Fruit fly (Drosophila melanogaster) whole organism, embryonic: ENCODE data around the gene nerfin-2.

ENCODE experiments used
- CG10209 ChIP-seq: fragments of 200-800 bp; sonication (Bioruptor generic); optimal IDR thresholded peaks from 3 replicates; lab custom pipeline; 2017; ENCODE audit warnings: missing biosample characterization, mild to moderate bottlenecking, missing genetic modification characterization, missing genetic modification reagents
- CG11504 ChIP-seq: fragments of 200-800 bp; sonication (Bioruptor generic); optimal IDR thresholded peaks from 3 replicates; lab custom pipeline; 2019; ENCODE audit warnings: missing biosample characterization, mild to moderate bottlenecking, missing genetic modification characterization, moderate library complexity
- CG12155 ChIP-seq: fragments of 200-800 bp; sonication (Bioruptor generic); optimal IDR thresholded peaks from 3 replicates; lab custom pipeline; 2016; ENCODE audit warnings: missing biosample characterization, missing genetic modification characterization
- CG14050 ChIP-seq: fragments of 200-800 bp; sonication (Bioruptor generic); IDR thresholded peaks from 3 replicates; pipeline ENCODE4 v1.3.6; 2022; ENCODE audit warnings: missing biosample characterization, missing genetic modification characterization
- CG14441 ChIP-seq: fragments of 200-800 bp; sonication (Bioruptor generic); IDR thresholded peaks from 2 replicates; pipeline ENCODE4 v1.3.6; 2022; ENCODE audit warnings: missing biosample characterization, missing genetic modification characterization
- CG15011 ChIP-seq: fragments of 200-800 bp; sonication (Bioruptor generic); optimal IDR thresholded peaks from 3 replicates; lab custom pipeline; 2018; ENCODE audit warnings: missing biosample characterization, mild to moderate bottlenecking, missing genetic modification characterization
- CG15479 ChIP-seq: fragments of 200-800 bp; sonication (Bioruptor generic); optimal IDR thresholded peaks from 3 replicates; lab custom pipeline; 2019; ENCODE audit warnings: missing biosample characterization, mild to moderate bottlenecking, missing genetic modification characterization, moderate library complexity
- CG1603 ChIP-seq: fragments of 200-800 bp; sonication (Bioruptor generic); optimal IDR thresholded peaks from 2 replicates; lab custom pipeline; 2019; ENCODE audit warnings: missing biosample characterization, mild to moderate bottlenecking, missing genetic modification characterization, moderate library complexity
- CG16863 ChIP-seq: fragments of 200-800 bp; sonication (Bioruptor generic); optimal IDR thresholded peaks from 3 replicates; lab custom pipeline; 2016; ENCODE audit warnings: missing biosample characterization, missing genetic modification characterization
- CG17359 ChIP-seq: fragments of 200-800 bp; sonication (Bioruptor generic); optimal IDR thresholded peaks from 3 replicates; lab custom pipeline; 2018; ENCODE audit warnings: missing biosample characterization, mild to moderate bottlenecking, missing genetic modification characterization, moderate library complexity
- CG17912 ChIP-seq: fragments of 200-800 bp; sonication (Bioruptor generic); optimal IDR thresholded peaks from 2 replicates; lab custom pipeline; 2018; ENCODE audit warnings: missing biosample characterization, mild to moderate bottlenecking, missing genetic modification characterization
- CG2712 ChIP-seq: fragments of 200-800 bp; optimal IDR thresholded peaks from 3 replicates; lab custom pipeline; 2019; ENCODE audit warnings: missing biosample characterization, mild to moderate bottlenecking, missing genetic modification characterization, moderate library complexity
- CG30403 ChIP-seq: fragments of 200-800 bp; sonication (Bioruptor generic); optimal IDR thresholded peaks from 3 replicates; lab custom pipeline; 2016; ENCODE audit warnings: missing biosample characterization, missing genetic modification characterization
- CG31365 ChIP-seq: fragments of 200-800 bp; sonication (Bioruptor generic); optimal IDR thresholded peaks from 2 replicates; lab custom pipeline; 2018; ENCODE audit warnings: missing biosample characterization, mild to moderate bottlenecking, missing genetic modification characterization
- CG7963 ChIP-seq: fragments of 200-800 bp; sonication (Bioruptor generic); IDR thresholded peaks from 3 replicates; pipeline ENCODE4 v1.3.6; 2022; ENCODE audit warnings: missing biosample characterization, missing genetic modification characterization; ENCODE audit not compliant: partially characterized antibody
- CG7987 ChIP-seq: fragments of 200-800 bp; sonication (Bioruptor generic); optimal IDR thresholded peaks from 2 replicates; lab custom pipeline; 2018; ENCODE audit warnings: missing biosample characterization, mild to moderate bottlenecking, missing genetic modification characterization, moderate library complexity
- CG8924 ChIP-seq: fragments of 200-800 bp; optimal IDR thresholded peaks from 3 replicates; lab custom pipeline; 2019; ENCODE audit warnings: missing biosample characterization, mild to moderate bottlenecking, missing genetic modification characterization, moderate library complexity
- CHES-1-like ChIP-seq: fragments of 200-800 bp; sonication (Bioruptor generic); optimal IDR thresholded peaks from 2 replicates; lab custom pipeline; 2016; ENCODE audit warnings: missing biosample characterization, missing genetic modification characterization
- CkIIα-i1 ChIP-seq: fragments of 200-800 bp; sonication (Bioruptor generic); IDR thresholded peaks from 2 replicates; pipeline ENCODE4 v1.3.6; 2022; ENCODE audit warnings: missing biosample characterization, missing genetic modification characterization
- D19A ChIP-seq: fragments of 200-800 bp; optimal IDR thresholded peaks from 3 replicates; lab custom pipeline; 2019; ENCODE audit warnings: missing biosample characterization, mild to moderate bottlenecking, missing genetic modification characterization, moderate library complexity
- Dref ChIP-seq: fragments of 200-800 bp; sonication (Bioruptor generic); IDR thresholded peaks from 2 replicates; pipeline ENCODE4 v1.3.6; 2022; ENCODE audit warnings: missing biosample characterization, missing genetic modification characterization
- Eip74EF ChIP-seq, 2 experiments: fragments of 200-800 bp in 1 of 2; fragments of >200 bp in 1 of 2; sonication (Bioruptor generic) in 1 of 2; optimal IDR thresholded peaks; 2 replicates each; lab custom pipeline; 2017 to 2019; ENCODE audit warnings: missing biosample characterization in 2 of 2, missing genetic modification characterization in 2 of 2, mild to moderate bottlenecking in 1 of 2, moderate library complexity in 1 of 2
- HLH3B ChIP-seq: fragments of 200-800 bp; sonication (Bioruptor generic); IDR thresholded peaks from 2 replicates; pipeline ENCODE4 v1.3.6; 2022; ENCODE audit warnings: missing biosample characterization, missing genetic modification characterization
- HLH4C ChIP-seq: fragments of 200-800 bp; sonication (Bioruptor generic); IDR thresholded peaks from 3 replicates; pipeline ENCODE4 v1.3.6; 2022; ENCODE audit warnings: missing biosample characterization, missing genetic modification characterization; ENCODE audit not compliant: partially characterized antibody
- Hr39 ChIP-seq: fragments of >200 bp; optimal IDR thresholded peaks from 2 replicates; lab custom pipeline; 2017
- Myb ChIP-seq: fragments of 200-800 bp; sonication (Bioruptor generic); optimal IDR thresholded peaks from 2 replicates; lab custom pipeline; 2016; ENCODE audit warnings: missing biosample characterization, missing genetic modification characterization
- Oaz ChIP-seq: fragments of 200-800 bp; sonication (Bioruptor generic); IDR thresholded peaks from 2 replicates; pipeline ENCODE4 v1.3.6; 2022; ENCODE audit warnings: missing biosample characterization, missing genetic modification characterization
- Ptx1 ChIP-seq: fragments of 200-800 bp; sonication (Bioruptor generic); IDR thresholded peaks from 2 replicates; pipeline ENCODE4 v1.3.6; 2022; ENCODE audit warnings: missing biosample characterization, missing genetic modification characterization
- Ssrp ChIP-seq: fragments of 200-800 bp; sonication (Bioruptor generic); optimal IDR thresholded peaks from 2 replicates; lab custom pipeline; 2018; ENCODE audit warnings: missing biosample characterization, mild to moderate bottlenecking, missing genetic modification characterization, moderate library complexity
- Xbp1 ChIP-seq: fragments of 200-800 bp; sonication (Bioruptor generic); optimal IDR thresholded peaks from 3 replicates; lab custom pipeline; 2016; ENCODE audit warnings: missing biosample characterization, mild to moderate bottlenecking, missing genetic modification characterization
- ab ChIP-seq: fragments of 200-800 bp; sonication (Bioruptor generic); optimal IDR thresholded peaks from 2 replicates; lab custom pipeline; 2016; ENCODE audit warnings: missing biosample characterization, missing genetic modification characterization
- az2 ChIP-seq: fragments of 200-800 bp; sonication (Bioruptor generic); optimal IDR thresholded peaks from 3 replicates; lab custom pipeline; 2016; ENCODE audit warnings: missing biosample characterization, missing genetic modification characterization
- bbx ChIP-seq: fragments of 200-800 bp; sonication (Bioruptor generic); IDR thresholded peaks from 2 replicates; pipeline ENCODE4 v1.3.6; 2022; ENCODE audit warnings: missing biosample characterization, missing genetic modification characterization; ENCODE audit not compliant: partially characterized antibody
- chm ChIP-seq: fragments of 200-800 bp; sonication (Bioruptor generic); IDR thresholded peaks from 2 replicates; pipeline ENCODE4 v1.3.6; 2022; ENCODE audit warnings: missing biosample characterization, missing genetic modification characterization
- eve ChIP-seq, 2 experiments: fragments of >200 bp; optimal IDR thresholded peaks; 2 replicates each; lab custom pipeline; 2017; ENCODE audit warnings: missing biosample characterization in 2 of 2, missing genetic modification characterization in 2 of 2
- fd64A ChIP-seq: fragments of 200-800 bp; sonication (Bioruptor generic); optimal IDR thresholded peaks from 3 replicates; lab custom pipeline; 2018; ENCODE audit warnings: missing biosample characterization, mild to moderate bottlenecking, missing genetic modification characterization
- gfzf ChIP-seq: fragments of 200-800 bp; sonication (Bioruptor generic); optimal IDR thresholded peaks from 2 replicates; lab custom pipeline; 2016; ENCODE audit warnings: missing biosample characterization, mild to moderate bottlenecking, missing genetic modification characterization, moderate library complexity
- gt ChIP-seq: fragments of 200-800 bp; sonication (Bioruptor generic); IDR thresholded peaks from 2 replicates; pipeline ENCODE4 v1.3.6; 2022; ENCODE audit warnings: missing biosample characterization, missing genetic modification characterization
- jumu ChIP-seq: fragments of 200-800 bp; sonication (Bioruptor generic); optimal IDR thresholded peaks from 3 replicates; lab custom pipeline; 2016; ENCODE audit warnings: missing biosample characterization, missing genetic modification characterization
- lov ChIP-seq, 2 experiments: fragments of 200-800 bp in 1 of 2; fragments of >200 bp in 1 of 2; sonication (Bioruptor generic) in 1 of 2; IDR thresholded peaks in 1 of 2; optimal IDR thresholded peaks in 1 of 2; 2 replicates in 1 of 2; 3 replicates in 1 of 2; pipeline versions ENCODE4 v1.3.6 to Lab custom; 2017 to 2022; ENCODE audit warnings: missing biosample characterization in 1 of 2, missing genetic modification characterization in 1 of 2
- sc ChIP-seq, 3 experiments: fragments of >200 bp in 2 of 3; fragments of 200-800 bp in 1 of 3; sonication (Bioruptor generic) in 1 of 3; optimal IDR thresholded peaks; 2 replicates in 2 of 3; 3 replicates in 1 of 3; lab custom pipeline; 2017; ENCODE audit warnings: mild to moderate bottlenecking in 1 of 3, missing biosample characterization in 1 of 3, missing genetic modification characterization in 1 of 3, missing genetic modification reagents in 1 of 3
- seq ChIP-seq: fragments of 200-800 bp; sonication (Bioruptor generic); IDR thresholded peaks from 2 replicates; pipeline ENCODE4 v1.3.6; 2022; ENCODE audit warnings: missing biosample characterization, missing genetic modification characterization
- sisA ChIP-seq: fragments of 200-800 bp; sonication (Bioruptor generic); IDR thresholded peaks from 2 replicates; pipeline ENCODE4 v1.3.6; 2022; ENCODE audit warnings: missing biosample characterization, missing genetic modification characterization
- tll ChIP-seq, 2 experiments: fragments of 200-800 bp in 1 of 2; fragments of >200 bp in 1 of 2; sonication (Bioruptor generic) in 1 of 2; optimal IDR thresholded peaks; 2 replicates each; lab custom pipeline; 2017 to 2019; ENCODE audit warnings: missing biosample characterization in 2 of 2, missing genetic modification characterization in 2 of 2, mild to moderate bottlenecking in 1 of 2, moderate library complexity in 1 of 2
- trh ChIP-seq: fragments of 200-800 bp; sonication (Bioruptor generic); optimal IDR thresholded peaks from 2 replicates; lab custom pipeline; 2016; ENCODE audit warnings: missing biosample characterization, missing genetic modification characterization
- unpg ChIP-seq: fragments of 200-800 bp; sonication (Bioruptor generic); optimal IDR thresholded peaks from 3 replicates; lab custom pipeline; 2018; ENCODE audit warnings: missing biosample characterization, mild to moderate bottlenecking, missing genetic modification characterization, moderate library complexity
- vnd ChIP-seq: fragments of 200-800 bp; sonication (Bioruptor generic); IDR thresholded peaks from 3 replicates; pipeline ENCODE4 v1.3.6; 2022; ENCODE audit warnings: missing biosample characterization, missing genetic modification characterization; ENCODE audit not compliant: partially characterized antibody
- zf30C ChIP-seq: fragments of 200-800 bp; sonication (Bioruptor generic); optimal IDR thresholded peaks from 3 replicates; lab custom pipeline; 2018; ENCODE audit warnings: missing biosample characterization, mild to moderate bottlenecking, missing genetic modification characterization
- zfh1 ChIP-seq: fragments of 200-800 bp; sonication (Bioruptor generic); IDR thresholded peaks from 3 replicates; pipeline ENCODE4 v1.3.6; 2022; ENCODE audit warnings: missing biosample characterization, missing genetic modification characterization

The nerfin-2 gene

dm6 chr3R:10032951-10033720 lies 37.8 kb upstream of the nerfin-2 start (continued):
- TF ChIP-seq lov (optimal IDR thresholded peaks at IDR 0.05; lab: Kevin White, UChicago) (no peak), lov (GFP tag; IDR thresholded peaks at IDR 0.05; lab: Robert Waterston, UW) (no peak), vnd (no peak), CG30403 (GFP tag; lab: Kevin White, UChicago) (peak; percentile 12), jumu (GFP tag; lab: Kevin White, UChicago) (no peak), HLH3B (no peak), tll (GFP tag; optimal IDR thresholded peaks at IDR 0.05; lab: Kevin White, UChicago) (no peak), CG16863 (GFP tag; lab: Kevin White, UChicago) (no peak), CG2712 (tag; lab: Kevin White, UChicago) (peak; percentile 22), seq (GFP tag; lab: Robert Waterston, UW) (no peak), Ssrp (tag; lab: Kevin White, UChicago) (no peak), CG14050 (no peak), CHES-1-like (GFP tag; lab: Kevin White, UChicago) (no peak), zf30C (GFP tag; lab: Kevin White, UChicago) (no peak), D19A (tag; lab: Kevin White, UChicago) (no peak), CkIIα-i1 (GFP tag; lab: Robert Waterston, UW) (no peak), sisA (no peak), Hr39 (no peak), HLH4C (GFP tag; lab: Robert Waterston, UW) (no peak), Myb (GFP tag; lab: Kevin White, UChicago) (no peak), gt (GFP tag; lab: Robert Waterston, UW) (no peak), CG14441 (GFP tag; lab: Robert Waterston, UW) (no peak), CG31365 (tag; lab: Kevin White, UChicago) (no peak), CG10209 (no peak), Oaz (no peak), CG17912 (no peak), az2 (GFP tag; lab: Kevin White, UChicago) (no peak), chm (GFP tag; lab: Robert Waterston, UW) (no peak), ab (no peak), gfzf (no peak), Ptx1 (GFP tag; lab: Robert Waterston, UW) (no peak), eve (GFP tag; optimal IDR thresholded peaks at IDR 0.05; lab: Kevin White, UChicago) (peak in 1 of 2 experiments; percentile 69), CG1603 (tag; lab: Kevin White, UChicago) (peak; percentile 30), CG7987 (no peak), CG11504 (peak; percentile 30), sc (optimal IDR thresholded peaks at IDR 0.05; lab: Kevin White, UChicago) (no peak), sc (GFP tag; optimal IDR thresholded peaks at IDR 0.05; lab: Kevin White, UChicago) (no peak), CG12155 (no peak), Dref (GFP tag; lab: Robert Waterston, UW) (no peak), fd64A (no peak), CG15479 (no peak), trh (no peak), Eip74EF (GFP tag; optimal IDR thresholded peaks at IDR 0.05; lab: Kevin White, UChicago) (no peak), unpg (peak; percentile 30), CG8924 (tag; lab: Kevin White, UChicago) (no peak), Xbp1 (GFP tag; lab: Kevin White, UChicago) (no peak), CG15011 (GFP tag; lab: Kevin White, UChicago) (no peak), bbx (GFP tag; lab: Robert Waterston, UW) (no peak), CG7963 (GFP tag; lab: Robert Waterston, UW) (no peak), CG17359 (tag; lab: Kevin White, UChicago) (peak; percentile 40), zfh1 (no peak)
